Fruit fly (Drosophila melanogaster): ENCODE data around the gene CG13004.

Gene CG13004

dm6 chrX:16781055-16781454 is 54.3 kb downstream of the CG13004 start (continued):
- TF ChIP-seq dimm (GFP tag; IDR thresholded peaks at IDR 0.05) (no peak), Awh (GFP tag; IDR thresholded peaks at IDR 0.05) (no peak), CG12744 (GFP tag; optimal IDR thresholded peaks at IDR 0.05) (no peak), Rfx (GFP tag; IDR thresholded peaks at IDR 0.05) (peak; percentile 67), mld (GFP tag; IDR thresholded peaks at IDR 0.05; ENCODE audit: partially characterized antibody) (no peak), NK7.1 (GFP tag; optimal IDR thresholded peaks at IDR 0.05) (no peak), gsb-n (tag; optimal IDR thresholded peaks at IDR 0.05) (no peak), HmgD (GFP tag; optimal IDR thresholded peaks at IDR 0.05) (no peak), Oli (tag; optimal IDR thresholded peaks at IDR 0.05) (peak; percentile 8), salm (tag; optimal IDR thresholded peaks at IDR 0.05) (no peak), CG8478 (optimal IDR thresholded peaks at IDR 0.05) (no peak), luna (GFP tag; optimal IDR thresholded peaks at IDR 0.05) (no peak), tio (GFP tag; optimal IDR thresholded peaks at IDR 0.05) (no peak), CG7271 (tag; optimal IDR thresholded peaks at IDR 0.05) (no peak), stwl (tag; optimal IDR thresholded peaks at IDR 0.05) (no peak), CG32772 (GFP tag; IDR thresholded peaks at IDR 0.05) (no peak), CG11247 (GFP tag; IDR thresholded peaks at IDR 0.05) (no peak), Opbp (GFP tag; IDR thresholded peaks at IDR 0.05; ENCODE audit: partially characterized antibody) (no peak), CG10147 (GFP tag; optimal IDR thresholded peaks at IDR 0.05) (peak; percentile 2), CG34224 (GFP tag; IDR thresholded peaks at IDR 0.05; ENCODE audit: partially characterized antibody) (no peak), dmrt99B (tag; optimal IDR thresholded peaks at IDR 0.05) (peak; percentile 25), CG18599 (GFP tag; optimal IDR thresholded peaks at IDR 0.05) (peak; percentile 42), ERR (GFP tag; optimal IDR thresholded peaks at IDR 0.05) (no peak), zfh1 (GFP tag; IDR thresholded peaks at IDR 0.05) (no peak), CG3838 (GFP tag; optimal IDR thresholded peaks at IDR 0.05) (no peak), Jarid2 (GFP tag; optimal IDR thresholded peaks at IDR 0.05) (no peak), CG17829 (tag; optimal IDR thresholded peaks at IDR 0.05) (no peak), CG8924 (tag; optimal IDR thresholded peaks at IDR 0.05) (peak; percentile 17), sd (tag; optimal IDR thresholded peaks at IDR 0.05) (peak; percentile 23), Dip3 (GFP tag; optimal IDR thresholded peaks at IDR 0.05) (peak; percentile 41), nmo (GFP tag; optimal IDR thresholded peaks at IDR 0.05) (no peak), CG11560 (tag; IDR thresholded peaks at IDR 0.05) (0 out of 3 replicates have a peak, but pooled peaks have one; percentile 17), CG4424 (GFP tag; optimal IDR thresholded peaks at IDR 0.05) (no peak), CG9817 (tag; optimal IDR thresholded peaks at IDR 0.05) (no peak), CG4360 (GFP tag; IDR thresholded peaks at IDR 0.05) (no peak), lbe (GFP tag; optimal IDR thresholded peaks at IDR 0.05) (no peak), crc (GFP tag; optimal IDR thresholded peaks at IDR 0.05) (no peak), CHES-1-like (GFP tag; optimal IDR thresholded peaks at IDR 0.05) (peak; percentile 45), Dp (GFP tag; optimal IDR thresholded peaks at IDR 0.05) (no peak), CG14667 (GFP tag; IDR thresholded peaks at IDR 0.05) (no peak), CG2202 (tag; optimal IDR thresholded peaks at IDR 0.05) (no peak), dm (GFP tag; optimal IDR thresholded peaks at IDR 0.05) (no peak), z (GFP tag; IDR thresholded peaks at IDR 0.05) (no peak), H15 (GFP tag; IDR thresholded peaks at IDR 0.05) (0 out of 3 replicates have a peak, but pooled peaks have one; percentile 20), sim (GFP tag; IDR thresholded peaks at IDR 0.05) (no peak), CG17361 (GFP tag; IDR thresholded peaks at IDR 0.05) (0 out of 3 replicates have a peak, but pooled peaks have one; percentile 18), sug (tag; optimal IDR thresholded peaks at IDR 0.05) (no peak), CG7745 (tag; optimal IDR thresholded peaks at IDR 0.05) (no peak), dpn (GFP tag; optimal IDR thresholded peaks at IDR 0.05) (peak in 1 of 2 experiments; percentile 22), CG2199 (GFP tag; IDR thresholded peaks at IDR 0.05) (no peak), wdn (GFP tag; IDR thresholded peaks at IDR 0.05) (no peak), Scr (GFP tag; IDR thresholded peaks at IDR 0.05; ENCODE audit: partially characterized antibody) (no peak)

Measured in whole organism, embryonic.